Worm (Caenorhabditis elegans) whole organism, early embryonic: ENCODE results near the gene srx-80.

Source experiments
- ceh-13 ChIP-seq: fragments of 200-800 bp; sonication (Bioruptor generic); optimal IDR thresholded peaks from 2 replicates; lab custom pipeline; 2018; ENCODE audit warnings: mild to moderate bottlenecking, missing genetic modification characterization, missing compliant biosample characterization
- hmbx-1 ChIP-seq: sonication (generic microtip); optimal IDR thresholded peaks from 2 replicates; lab custom pipeline; 2016; ENCODE audit warnings: mild to moderate bottlenecking, missing genetic modification characterization, missing compliant biosample characterization

DNA sequence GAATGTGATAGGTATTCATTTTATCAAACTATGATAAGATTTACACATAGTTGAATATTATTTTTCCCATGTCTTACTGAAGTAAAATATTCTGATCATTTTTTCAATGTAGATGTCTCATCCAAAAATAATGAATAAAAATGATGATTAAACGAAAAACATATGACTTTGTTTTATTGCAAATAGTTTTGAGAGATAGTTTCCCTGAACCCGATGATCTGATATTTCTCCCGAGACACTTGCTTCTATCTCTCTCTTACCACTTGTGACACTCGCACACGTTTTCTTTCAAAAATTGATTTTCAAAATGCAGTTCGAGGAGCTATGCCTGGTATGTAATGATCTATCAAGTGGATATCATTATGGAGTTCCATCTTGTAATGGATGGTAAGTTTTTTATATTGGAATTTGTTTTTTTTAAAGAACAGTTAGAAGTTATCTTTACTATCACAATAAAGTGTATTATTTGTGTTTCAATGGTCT lies 23.3 kb upstream of the srx-80 start, which contains the start of the genes nhr-101 and pms-2:
- TF ChIP-seq hmbx-1 (tag; lab: Kevin White, UChicago) (no peak), ceh-13 (no peak)
